Worm (Caenorhabditis elegans): Measurements from ENCODE around the gene sel-11.
A peak's percentile ranks its signal among the peaks of the same experiment; 100 is the strongest.

sel-11 gene

DNA sequence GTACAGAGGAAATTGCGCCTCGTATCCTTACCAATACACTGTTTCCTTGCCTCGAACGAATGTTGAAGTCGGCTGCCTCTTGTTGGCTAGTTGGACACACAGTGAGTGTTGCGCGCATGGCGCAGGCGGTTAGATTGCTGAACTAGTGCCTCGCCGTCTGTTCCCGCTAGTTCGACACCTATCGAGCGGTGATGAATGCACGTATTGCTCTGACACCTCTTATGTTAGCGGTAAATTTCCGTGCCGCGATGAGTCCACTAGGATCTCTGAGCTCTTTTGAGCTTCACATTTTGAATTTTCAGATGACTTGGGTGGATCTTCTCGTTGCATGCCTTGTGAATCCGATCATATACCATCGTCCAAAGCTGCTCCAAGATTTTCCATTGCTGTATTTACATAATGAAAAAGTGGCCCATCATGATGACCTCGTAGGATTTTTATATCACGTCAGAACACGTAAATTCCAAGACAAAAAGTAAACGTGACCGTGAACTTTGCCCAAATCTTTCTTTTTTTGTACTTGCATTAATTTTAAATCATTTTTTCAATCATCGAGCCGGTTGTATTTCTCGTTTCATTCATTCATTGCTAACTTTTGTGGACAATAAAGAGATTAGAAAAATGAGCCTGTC is 15.8 kb downstream of the sel-11 start, which contains the start of gene F55A11.11 (continued):
- no peak for TF ChIP-seq ceh-28 (tag; optimal IDR thresholded peaks at IDR 0.05)
- peak; percentile 22 for TF ChIP-seq nhr-6 (tag; optimal IDR thresholded peaks at IDR 0.05)
- TF ChIP-seq sdz-12 (GFP tag; optimal IDR thresholded peaks at IDR 0.05) = peak; percentile 96
- TF ChIP-seq unc-62 (GFP tag; optimal IDR thresholded peaks at IDR 0.05 in 1 of 2) = peak in 1 of 2 experiments; percentile 95
- no peak for TF ChIP-seq unc-62 (tag; optimal IDR thresholded peaks at IDR 0.05)
- peak; percentile 53 for TF ChIP-seq dpl-1 (GFP tag; optimal IDR thresholded peaks at IDR 0.05)
- peak; percentile 92 for TF ChIP-seq hmg-1.1 (GFP tag; IDR thresholded peaks at IDR 0.05)
- TF ChIP-seq nhr-48 (tag; optimal IDR thresholded peaks at IDR 0.05) = peak; percentile 80
- no peak for TF ChIP-seq nhr-10 (tag; optimal IDR thresholded peaks at IDR 0.05)
- peak; percentile 97 for TF ChIP-seq nhr-41 (GFP tag; IDR thresholded peaks at IDR 0.05)
- no peak for TF ChIP-seq ZK546.5 (tag; optimal IDR thresholded peaks at IDR 0.05)
- peak; percentile 93 for TF ChIP-seq T26A8.4 (GFP tag; IDR thresholded peaks at IDR 0.05)
- peak; percentile 79 for TF ChIP-seq spr-3 (GFP tag; optimal IDR thresholded peaks at IDR 0.05)
- TF ChIP-seq jun-1 (tag; optimal IDR thresholded peaks at IDR 0.05) = peak; percentile 14
- peak; percentile 68 for TF ChIP-seq zip-2 (tag; optimal IDR thresholded peaks at IDR 0.05)
- TF ChIP-seq fkh-10 (GFP tag; optimal IDR thresholded peaks at IDR 0.05) = no peak
- TF ChIP-seq nhr-102 (tag; optimal IDR thresholded peaks at IDR 0.05) = peak; percentile 82
- TF ChIP-seq R02D3.7 (tag; optimal IDR thresholded peaks at IDR 0.05) = peak; percentile 38
- no peak for TF ChIP-seq nhr-76 (tag; optimal IDR thresholded peaks at IDR 0.05)
- no peak for TF ChIP-seq ztf-11 (tag; optimal IDR thresholded peaks at IDR 0.05)
- TF ChIP-seq lin-39 (tag; optimal IDR thresholded peaks at IDR 0.05) = no peak
- TF ChIP-seq nhr-237 (tag; optimal IDR thresholded peaks at IDR 0.05) = no peak
- peak; percentile 76 for TF ChIP-seq unc-130 (GFP tag; optimal IDR thresholded peaks at IDR 0.05)
- peak; percentile 56 for TF ChIP-seq ceh-32 (tag; optimal IDR thresholded peaks at IDR 0.05; ENCODE audit: poor library complexity)
- peak; percentile 99 for TF ChIP-seq aha-1 (tag)
- TF ChIP-seq fos-1 (tag; optimal IDR thresholded peaks at IDR 0.05) = no peak
- TF ChIP-seq F37D6.2 (tag; optimal IDR thresholded peaks at IDR 0.05) = peak; percentile 53
- TF ChIP-seq vab-7 (GFP tag; IDR thresholded peaks at IDR 0.05) = peak; percentile 96
- TF ChIP-seq spr-1 (tag; optimal IDR thresholded peaks at IDR 0.05) = peak; percentile 91
- TF ChIP-seq tra-1 (GFP tag; IDR thresholded peaks at IDR 0.05) = peak; percentile 94
- peak; percentile 88 for TF ChIP-seq mdt-29 (GFP tag; IDR thresholded peaks at IDR 0.05)
- TF ChIP-seq ceh-82 (tag; optimal IDR thresholded peaks at IDR 0.05) = no peak
- peak; percentile 86 for TF ChIP-seq zfp-3 (GFP tag; conservative IDR thresholded peaks at IDR 0.05)
- TF ChIP-seq Y48G9A.11 (GFP tag; IDR thresholded peaks at IDR 0.05) = peak; percentile 91
- TF ChIP-seq nhr-11 (tag; optimal IDR thresholded peaks at IDR 0.05) = peak; percentile 58
- peak; percentile 87 for TF ChIP-seq ztf-7 (tag; optimal IDR thresholded peaks at IDR 0.05)
- TF ChIP-seq F49E8.2 (tag; optimal IDR thresholded peaks at IDR 0.05; ENCODE audit: borderline replicate concordance) = peak; percentile 87
- TF ChIP-seq hlh-30 (tag; optimal IDR thresholded peaks at IDR 0.05; ENCODE audit: insufficient read depth) = peak; percentile 64
- peak; percentile 76 for TF ChIP-seq dmd-9 (GFP tag; IDR thresholded peaks at IDR 0.05)
- TF ChIP-seq ceh-44 (GFP tag; IDR thresholded peaks at IDR 0.05) = peak; percentile 92
- peak; percentile 91 for TF ChIP-seq saeg-2 (GFP tag; IDR thresholded peaks at IDR 0.05)
- TF ChIP-seq F44E2.7 (GFP tag; IDR thresholded peaks at IDR 0.05) = peak; percentile 98
- TF ChIP-seq tag-97 (GFP tag; IDR thresholded peaks at IDR 0.05) = no peak
- TF ChIP-seq ama-1 (optimal IDR thresholded peaks at IDR 0.05) = peak; percentile 65
- peak; percentile 87 for TF ChIP-seq mxl-3 (GFP tag; optimal IDR thresholded peaks at IDR 0.05)
- TF ChIP-seq madf-5 (GFP tag; IDR thresholded peaks at IDR 0.05) = peak; percentile 90 to 91
- TF ChIP-seq snpc-4 (tag; optimal IDR thresholded peaks at IDR 0.05) = no peak
- TF ChIP-seq T20F7.1 (GFP tag; optimal IDR thresholded peaks at IDR 0.05) = peak; percentile 79
- TF ChIP-seq egl-27 (tag; optimal IDR thresholded peaks at IDR 0.05) = no peak
- peak; percentile 86 for TF ChIP-seq lin-29 (GFP tag; IDR thresholded peaks at IDR 0.05)
- no peak for TF ChIP-seq cey-2 (tag; optimal IDR thresholded peaks at IDR 0.05; ENCODE audit: borderline replicate concordance, insufficient read depth)
- no peak for TF ChIP-seq ceh-62 (tag; optimal IDR thresholded peaks at IDR 0.05)

All from whole organism, L4 larva.